Fruit fly (Drosophila melanogaster) whole organism, prepupa: Measurements from ENCODE around the gene CG15385.

Experiments
- CG10631 ChIP-seq: fragments of 200-800 bp; sonication (Bioruptor generic); optimal IDR thresholded peaks from 2 replicates; lab custom pipeline; 2016; ENCODE audit warnings: missing biosample characterization, missing genetic modification characterization
- CG11294 ChIP-seq: fragments of 200-800 bp; sonication (Bioruptor generic); IDR thresholded peaks from 2 replicates; pipeline ENCODE4 v1.3.6; 2022; ENCODE audit warnings: missing biosample characterization, missing genetic modification characterization
- CG11902 ChIP-seq: fragments of 200-800 bp; sonication (Bioruptor generic); optimal IDR thresholded peaks from 3 replicates; lab custom pipeline; 2016; ENCODE audit warnings: missing biosample characterization, missing genetic modification characterization
- CG15336 ChIP-seq: fragments of 200-800 bp; sonication (Bioruptor generic); IDR thresholded peaks from 2 replicates; pipeline ENCODE4 v1.3.6; 2022; ENCODE audit warnings: missing biosample characterization, missing genetic modification characterization
- CG1621 ChIP-seq: fragments of 200-800 bp; sonication (Bioruptor generic); optimal IDR thresholded peaks from 3 replicates; lab custom pipeline; 2018; ENCODE audit warnings: missing biosample characterization, mild to moderate bottlenecking, missing genetic modification characterization
- CG16779 ChIP-seq: fragments of 200-800 bp; sonication (Bioruptor generic); optimal IDR thresholded peaks from 3 replicates; lab custom pipeline; 2017; ENCODE audit warnings: missing biosample characterization, mild to moderate bottlenecking, missing genetic modification characterization
- CG3032 ChIP-seq: fragments of 200-800 bp; optimal IDR thresholded peaks from 2 replicates; lab custom pipeline; 2019; ENCODE audit warnings: missing biosample characterization, mild to moderate bottlenecking, missing genetic modification characterization, moderate library complexity
- CG31627 ChIP-seq: fragments of 200-800 bp; sonication (Bioruptor generic); optimal IDR thresholded peaks from 3 replicates; lab custom pipeline; 2016; ENCODE audit warnings: missing biosample characterization, missing genetic modification characterization
- CG32006 ChIP-seq: fragments of 200-800 bp; sonication (Bioruptor generic); optimal IDR thresholded peaks from 3 replicates; lab custom pipeline; 2017; ENCODE audit warnings: missing biosample characterization, mild to moderate bottlenecking, missing genetic modification characterization
- CG3919 ChIP-seq: fragments of 200-800 bp; sonication (Bioruptor generic); optimal IDR thresholded peaks from 3 replicates; lab custom pipeline; 2016; ENCODE audit warnings: missing biosample characterization, missing genetic modification characterization
- CG4318 ChIP-seq: fragments of 200-800 bp; sonication (Bioruptor generic); optimal IDR thresholded peaks from 3 replicates; lab custom pipeline; 2017; ENCODE audit warnings: missing biosample characterization, mild to moderate bottlenecking, missing genetic modification characterization
- CG6808 ChIP-seq: fragments of 200-800 bp; sonication (Bioruptor generic); optimal IDR thresholded peaks from 3 replicates; lab custom pipeline; 2017; ENCODE audit warnings: missing biosample characterization, missing genetic modification characterization, mild to moderate bottlenecking, moderate library complexity, missing genetic modification reagents
- CG7368 ChIP-seq: fragments of 200-800 bp; sonication (Bioruptor generic); optimal IDR thresholded peaks from 3 replicates; lab custom pipeline; 2016; ENCODE audit warnings: missing biosample characterization, missing genetic modification characterization
- CG8119 ChIP-seq: fragments of 200-800 bp; sonication (Bioruptor generic); IDR thresholded peaks from 3 replicates; pipeline ENCODE4 v1.3.6; 2022; ENCODE audit warnings: missing biosample characterization, missing genetic modification characterization
- CG8319 ChIP-seq: fragments of 200-800 bp; sonication (Bioruptor generic); optimal IDR thresholded peaks from 3 replicates; lab custom pipeline; 2016; ENCODE audit warnings: missing biosample characterization, missing genetic modification characterization
- CG8632 ChIP-seq: fragments of 200-800 bp; sonication (Bioruptor generic); optimal IDR thresholded peaks from 3 replicates; lab custom pipeline; 2016; ENCODE audit warnings: missing biosample characterization, missing genetic modification characterization
- CG9139 ChIP-seq: fragments of 200-800 bp; sonication (Bioruptor generic); optimal IDR thresholded peaks from 3 replicates; lab custom pipeline; 2017; ENCODE audit warnings: missing biosample characterization, mild to moderate bottlenecking, missing genetic modification characterization
- Eip75B ChIP-seq: fragments of 200-800 bp; sonication (Bioruptor generic); optimal IDR thresholded peaks from 3 replicates; lab custom pipeline; 2016; ENCODE audit warnings: missing biosample characterization, missing genetic modification characterization
- Eip78C ChIP-seq: fragments of 200-800 bp; sonication (Bioruptor generic); peaks from one replicate; lab custom pipeline; 2016; ENCODE audit warnings: missing biosample characterization, missing genetic modification characterization
- Eip93F ChIP-seq: fragments of 200-800 bp; sonication (Bioruptor generic); optimal IDR thresholded peaks from 2 replicates; lab custom pipeline; 2016; ENCODE audit warnings: missing biosample characterization, mild to moderate bottlenecking, missing genetic modification characterization
- Ets21C ChIP-seq: fragments of 200-800 bp; sonication (Bioruptor generic); optimal IDR thresholded peaks from 3 replicates; lab custom pipeline; 2016; ENCODE audit warnings: missing biosample characterization, missing genetic modification characterization
- Ets96B ChIP-seq: fragments of 200-800 bp; optimal IDR thresholded peaks from 2 replicates; lab custom pipeline; 2019; ENCODE audit warnings: missing biosample characterization, mild to moderate bottlenecking, missing genetic modification characterization, moderate library complexity
- Hr39 ChIP-seq: fragments of 200-800 bp; sonication (Bioruptor generic); optimal IDR thresholded peaks from 2 replicates; lab custom pipeline; 2016; ENCODE audit warnings: missing biosample characterization, missing genetic modification characterization
- Hr4 ChIP-seq: fragments of 200-800 bp; sonication (Bioruptor generic); optimal IDR thresholded peaks from 3 replicates; lab custom pipeline; 2016; ENCODE audit warnings: missing biosample characterization, missing genetic modification characterization
- Lpt ChIP-seq: fragments of 200-800 bp; sonication (Bioruptor generic); optimal IDR thresholded peaks from 3 replicates; lab custom pipeline; 2016; ENCODE audit warnings: missing biosample characterization, missing genetic modification characterization
- OdsH ChIP-seq: fragments of 200-800 bp; sonication (Bioruptor generic); optimal IDR thresholded peaks from 3 replicates; lab custom pipeline; 2016; ENCODE audit warnings: missing biosample characterization, missing genetic modification characterization
- Smox ChIP-seq: fragments of 200-800 bp; sonication (Bioruptor generic); optimal IDR thresholded peaks from 3 replicates; lab custom pipeline; 2016; ENCODE audit warnings: missing biosample characterization, missing genetic modification characterization
- Sox102F ChIP-seq: fragments of 200-800 bp; sonication (Bioruptor generic); optimal IDR thresholded peaks from 2 replicates; lab custom pipeline; 2016; ENCODE audit warnings: missing biosample characterization, mild to moderate bottlenecking, missing genetic modification characterization
- Sox14 ChIP-seq: fragments of 200-800 bp; sonication (Bioruptor generic); optimal IDR thresholded peaks from 3 replicates; lab custom pipeline; 2016; ENCODE audit warnings: missing biosample characterization, missing genetic modification characterization
- Sox15 ChIP-seq: fragments of 200-800 bp; sonication (Bioruptor generic); optimal IDR thresholded peaks from 3 replicates; lab custom pipeline; 2016; ENCODE audit warnings: missing biosample characterization, missing genetic modification characterization
- acj6 ChIP-seq: fragments of 200-800 bp; sonication (Bioruptor generic); optimal IDR thresholded peaks from 3 replicates; lab custom pipeline; 2016; ENCODE audit warnings: missing biosample characterization, missing genetic modification characterization
- cyc ChIP-seq: fragments of 200-800 bp; sonication (Bioruptor generic); optimal IDR thresholded peaks from 3 replicates; lab custom pipeline; 2016; ENCODE audit warnings: missing biosample characterization, missing genetic modification characterization
- dac ChIP-seq: fragments of 200-800 bp; sonication (Bioruptor generic); optimal IDR thresholded peaks from 2 replicates; lab custom pipeline; 2017; ENCODE audit warnings: missing biosample characterization, mild to moderate bottlenecking, missing genetic modification characterization
- dsx ChIP-seq: fragments of 200-800 bp; optimal IDR thresholded peaks from 3 replicates; lab custom pipeline; 2019; ENCODE audit warnings: missing biosample characterization, mild to moderate bottlenecking, missing genetic modification characterization, moderate library complexity; ENCODE audit not compliant: poor library complexity, severe bottlenecking
- eg ChIP-seq: fragments of 200-800 bp; sonication (Bioruptor generic); IDR thresholded peaks from 3 replicates; pipeline ENCODE4 v1.3.6; 2022; ENCODE audit warnings: missing biosample characterization, missing genetic modification characterization
- esn ChIP-seq: fragments of 200-800 bp; sonication (Bioruptor generic); optimal IDR thresholded peaks from 2 replicates; lab custom pipeline; 2016; ENCODE audit warnings: missing biosample characterization, mild to moderate bottlenecking, missing genetic modification characterization, moderate library complexity
- fd59A ChIP-seq: fragments of 200-800 bp; sonication (Bioruptor generic); optimal IDR thresholded peaks from 2 replicates; lab custom pipeline; 2017; ENCODE audit warnings: missing biosample characterization, mild to moderate bottlenecking, missing genetic modification characterization, missing genetic modification reagents
- fd85E ChIP-seq: fragments of 200-800 bp; sonication (Bioruptor generic); optimal IDR thresholded peaks from 3 replicates; lab custom pipeline; 2016; ENCODE audit warnings: missing biosample characterization, missing genetic modification characterization
- fkh ChIP-seq: fragments of 200-800 bp; sonication (Bioruptor generic); optimal IDR thresholded peaks from 3 replicates; lab custom pipeline; 2017; ENCODE audit warnings: missing biosample characterization, mild to moderate bottlenecking, missing genetic modification characterization, moderate library complexity
- lz ChIP-seq: fragments of 200-800 bp; sonication (Bioruptor generic); optimal IDR thresholded peaks from 3 replicates; lab custom pipeline; 2016; ENCODE audit warnings: missing biosample characterization, missing genetic modification characterization
- net ChIP-seq: fragments of 200-800 bp; sonication (Bioruptor generic); optimal IDR thresholded peaks from 3 replicates; lab custom pipeline; 2016; ENCODE audit warnings: missing biosample characterization, missing genetic modification characterization
- pdm3 ChIP-seq: fragments of 200-800 bp; sonication (Bioruptor generic); optimal IDR thresholded peaks from 3 replicates; lab custom pipeline; 2016; ENCODE audit warnings: missing biosample characterization, missing genetic modification characterization
- salr ChIP-seq, 2 experiments: fragments of 200-800 bp; sonication (Bioruptor generic); optimal IDR thresholded peaks; 3 replicates each; lab custom pipeline; 2016 to 2018; ENCODE audit warnings: missing biosample characterization in 2 of 2, missing genetic modification characterization in 2 of 2, mild to moderate bottlenecking in 1 of 2
- spab ChIP-seq: fragments of 200-800 bp; sonication (Bioruptor generic); optimal IDR thresholded peaks from 2 replicates; lab custom pipeline; 2017; ENCODE audit warnings: missing biosample characterization, mild to moderate bottlenecking, missing genetic modification characterization, missing genetic modification reagents
- ss ChIP-seq, 2 experiments: fragments of 200-800 bp; sonication (Bioruptor generic); optimal IDR thresholded peaks; 2 replicates in 1 of 2; 3 replicates in 1 of 2; lab custom pipeline; 2017 to 2018; ENCODE audit warnings: mild to moderate bottlenecking in 2 of 2, missing biosample characterization in 2 of 2, missing genetic modification characterization in 2 of 2, moderate library complexity in 1 of 2
- svp ChIP-seq: fragments of 200-800 bp; sonication (Bioruptor generic); peaks from one replicate; lab custom pipeline; 2016; ENCODE audit warnings: missing biosample characterization, missing genetic modification characterization
- vri ChIP-seq: fragments of 200-800 bp; sonication (Bioruptor generic); optimal IDR thresholded peaks from 3 replicates; lab custom pipeline; 2016; ENCODE audit warnings: missing biosample characterization, mild to moderate bottlenecking, missing genetic modification characterization

CG15385 gene

dm6 chr2L:2164520-2165237 lies 47.7 kb downstream of the CG15385 start (continued):
- TF ChIP-seq net (GFP tag; lab: Kevin White, UChicago) (peak; percentile 85), Hr39 (GFP tag; lab: Kevin White, UChicago) (peak; percentile 95), fd85E (GFP tag; lab: Kevin White, UChicago) (peak; percentile 71), CG3032 (peak; percentile 97), fkh (GFP tag; lab: Kevin White, UChicago) (no peak), Eip78C (GFP tag; lab: Kevin White, UChicago) (peak; percentile 98), Eip93F (GFP tag; lab: Kevin White, UChicago) (peak; percentile 83), CG4318 (GFP tag; lab: Kevin White, UChicago) (peak; percentile 19), Eip75B (GFP tag; lab: Kevin White, UChicago) (peak; percentile 96), pdm3 (GFP tag; lab: Kevin White, UChicago) (peak; percentile 85)

dm6 chr2L:2163568-2163953 lies 48.8 kb downstream of the CG15385 start:
- TF ChIP-seq CG8119 (peak; percentile 92), pdm3 (GFP tag; lab: Kevin White, UChicago) (peak; percentile 92), Ets96B (peak; percentile 93), CG31627 (GFP tag; lab: Kevin White, UChicago) (peak; percentile 95), CG3919 (peak; percentile 93), dsx (GFP tag; lab: Kevin White, UChicago) (peak; percentile 92), OdsH (peak; percentile 88), Sox14 (GFP tag; lab: Kevin White, UChicago) (peak; percentile 98), dac (GFP tag; lab: Kevin White, UChicago) (peak; percentile 79), CG8632 (GFP tag; lab: Kevin White, UChicago) (peak; percentile 86), CG16779 (peak; percentile 85), cyc (GFP tag; lab: Kevin White, UChicago) (peak; percentile 94), CG1621 (tag; lab: Kevin White, UChicago) (peak; percentile 96), vri (GFP tag; lab: Kevin White, UChicago) (peak; percentile 91), CG4318 (GFP tag; lab: Kevin White, UChicago) (peak; percentile 75), Eip75B (GFP tag; lab: Kevin White, UChicago) (peak; percentile 95), CG3032 (peak; percentile 95), lz (GFP tag; lab: Kevin White, UChicago) (peak; percentile 97), Eip78C (GFP tag; lab: Kevin White, UChicago) (peak; percentile 96), CG11902 (GFP tag; lab: Kevin White, UChicago) (peak; percentile 90), net (GFP tag; lab: Kevin White, UChicago) (peak; percentile 85), CG10631 (GFP tag; lab: Kevin White, UChicago) (peak; percentile 96), Ets21C (peak; percentile 87), Eip93F (GFP tag; lab: Kevin White, UChicago) (peak; percentile 85), Sox15 (GFP tag; lab: Kevin White, UChicago) (peak; percentile 88), salr (GFP tag; optimal IDR thresholded peaks at IDR 0.05; lab: Kevin White, UChicago) (peak; percentile 68 to 95), esn (GFP tag; lab: Kevin White, UChicago) (peak; percentile 97), CG6808 (peak; percentile 95), svp (GFP tag; lab: Kevin White, UChicago) (peak; percentile 98), CG8319 (GFP tag; lab: Kevin White, UChicago) (peak; percentile 83), acj6 (GFP tag; lab: Kevin White, UChicago) (peak; percentile 88), spab (GFP tag; lab: Kevin White, UChicago) (peak; percentile 94), fd85E (GFP tag; lab: Kevin White, UChicago) (peak; percentile 65), CG11294 (peak; percentile 86), Sox102F (GFP tag; lab: Kevin White, UChicago) (peak; percentile 97), Hr39 (GFP tag; lab: Kevin White, UChicago) (peak; percentile 96), CG15336 (GFP tag; lab: Robert Waterston, UW) (peak; percentile 92), Lpt (GFP tag; lab: Kevin White, UChicago) (peak; percentile 79), Hr4 (peak; percentile 89), eg (GFP tag; lab: Robert Waterston, UW) (peak; percentile 91), fd59A (peak; percentile 97), CG7368 (peak; percentile 89), ss (GFP tag; optimal IDR thresholded peaks at IDR 0.05; lab: Kevin White, UChicago) (peak; percentile 94 to 99), CG9139 (GFP tag; lab: Kevin White, UChicago) (peak; percentile 89), Smox (peak; percentile 93), CG32006 (peak; percentile 89)
